Worm (Caenorhabditis elegans): ENCODE data around the gene Y51H7C.13.

Y51H7C.13 gene

ce11 chrII:1501614-1502355 lies 35.4 kb upstream of the Y51H7C.13 start:
- peak in 1 of 2 experiments; percentile 36 for TF ChIP-seq daf-16 (GFP tag; optimal IDR thresholded peaks at IDR 0.05)
- no peak for TF ChIP-seq daf-16 (tag; optimal IDR thresholded peaks at IDR 0.05)
- peak; percentile 74 for TF ChIP-seq hlh-30 (tag; optimal IDR thresholded peaks at IDR 0.05; ENCODE audit: insufficient read depth)
- TF ChIP-seq lsy-2 (tag; optimal IDR thresholded peaks at IDR 0.05): peak in 1 of 2 experiments; percentile 44
- TF ChIP-seq hlh-11 (tag; optimal IDR thresholded peaks at IDR 0.05): peak; percentile 63
- no peak for TF ChIP-seq egl-43 (GFP tag; IDR thresholded peaks at IDR 0.05)
- peak; percentile 40 for TF ChIP-seq mep-1 (tag; optimal IDR thresholded peaks at IDR 0.05)
- peak; percentile 55 to 82 for TF ChIP-seq mdl-1 (tag; optimal IDR thresholded peaks at IDR 0.05)
- no peak for TF ChIP-seq nhr-237 (tag; optimal IDR thresholded peaks at IDR 0.05)
- TF ChIP-seq dve-1 (tag; optimal IDR thresholded peaks at IDR 0.05; ENCODE audit: insufficient read depth): peak; percentile 7
- TF ChIP-seq php-3 (GFP tag; IDR thresholded peaks at IDR 0.05): no peak
- peak; percentile 78 for TF ChIP-seq set-16 (GFP tag; IDR thresholded peaks at IDR 0.05)
- peak; percentile 33 for TF ChIP-seq rbr-2 (tag; optimal IDR thresholded peaks at IDR 0.05)
- peak; percentile 36 for TF ChIP-seq nhr-11 (tag; optimal IDR thresholded peaks at IDR 0.05)
- TF ChIP-seq nhr-41 (GFP tag; IDR thresholded peaks at IDR 0.05): 0 out of 2 replicates have a peak, but pooled peaks have one; percentile 47
- no peak for TF ChIP-seq lin-39 (tag; optimal IDR thresholded peaks at IDR 0.05)
- no peak for TF ChIP-seq unc-62 (GFP tag; optimal IDR thresholded peaks at IDR 0.05 in 1 of 2)
- TF ChIP-seq unc-62 (tag; optimal IDR thresholded peaks at IDR 0.05): no peak
- TF ChIP-seq lin-13 (GFP tag; optimal IDR thresholded peaks at IDR 0.05): peak; percentile 2
- TF ChIP-seq hif-1 (tag; optimal IDR thresholded peaks at IDR 0.05): peak in 1 of 2 experiments; percentile 75
- 0 out of 2 replicates have a peak, but pooled peaks have one; percentile 31 for TF ChIP-seq nhr-42 (GFP tag; IDR thresholded peaks at IDR 0.05)
- TF ChIP-seq aly-2 (tag; optimal IDR thresholded peaks at IDR 0.05): no peak
- TF ChIP-seq mdt-29 (GFP tag; IDR thresholded peaks at IDR 0.05): no peak
- TF ChIP-seq hmg-1.1 (GFP tag; IDR thresholded peaks at IDR 0.05): peak; percentile 72
- peak; percentile 33; the same call in 1 of the 2 replicates for TF ChIP-seq dmd-6 (GFP tag; IDR thresholded peaks at IDR 0.05)
- peak; percentile 57; the same call in 1 of the 2 replicates for TF ChIP-seq ceh-20 (GFP tag; IDR thresholded peaks at IDR 0.05)
- peak; percentile 65 for TF ChIP-seq mxl-3 (GFP tag; optimal IDR thresholded peaks at IDR 0.05)

- TF ChIP-seq pha-4 (GFP tag; IDR thresholded peaks at IDR 0.05): no peak
- TF ChIP-seq pha-4 (tag; optimal IDR thresholded peaks at IDR 0.05): no peak
- TF ChIP-seq T20F7.1 (GFP tag; optimal IDR thresholded peaks at IDR 0.05): no peak
- no peak for TF ChIP-seq Y105C5A.15 (GFP tag; IDR thresholded peaks at IDR 0.05)
- TF ChIP-seq hmg-1.1 (GFP tag; IDR thresholded peaks at IDR 0.05): no peak
- no peak for TF ChIP-seq tra-1 (GFP tag; IDR thresholded peaks at IDR 0.05)
- no peak for TF ChIP-seq dmd-9 (GFP tag; IDR thresholded peaks at IDR 0.05)
- no peak for TF ChIP-seq lin-39 (tag; optimal IDR thresholded peaks at IDR 0.05)
- TF ChIP-seq zfp-2 (tag; optimal IDR thresholded peaks at IDR 0.05): no peak
- TF ChIP-seq hlh-30 (tag; optimal IDR thresholded peaks at IDR 0.05; ENCODE audit: insufficient read depth): no peak
- TF ChIP-seq ctbp-1 (GFP tag; IDR thresholded peaks at IDR 0.05): no peak
- no peak for TF ChIP-seq snpc-4 (tag; optimal IDR thresholded peaks at IDR 0.05)
- TF ChIP-seq F10B5.3 (tag; optimal IDR thresholded peaks at IDR 0.05): no peak
- no peak for TF ChIP-seq ztf-7 (tag; optimal IDR thresholded peaks at IDR 0.05)
- no peak for TF ChIP-seq ztf-11 (tag; optimal IDR thresholded peaks at IDR 0.05)
- no peak for TF ChIP-seq zip-2 (tag; optimal IDR thresholded peaks at IDR 0.05)
- TF ChIP-seq unc-130 (GFP tag; optimal IDR thresholded peaks at IDR 0.05): no peak
These were observed 34.6 kb upstream of the Y51H7C.13 start for ce11 chrII:1500959-1501358.
